Fruit fly (Drosophila melanogaster) whole organism, adult: Measurements from ENCODE around the gene CG15130.
"Not testable (repeated sequence)": the region's sequence is repeated elsewhere in the genome, so short reads cannot be mapped to it uniquely, and the experiment has no call there.

Source experiments
- cnc ChIP-seq, 2 experiments: fragments of >200 bp; optimal IDR thresholded peaks; 2 replicates each; lab custom pipeline; 2017
- pad ChIP-seq: fragments of 200-800 bp; sonication (Bioruptor generic); optimal IDR thresholded peaks from 3 replicates; lab custom pipeline; 2017; ENCODE audit warnings: missing biosample characterization, missing genetic modification characterization, mild to moderate bottlenecking, moderate library complexity, missing genetic modification reagents

DNA sequence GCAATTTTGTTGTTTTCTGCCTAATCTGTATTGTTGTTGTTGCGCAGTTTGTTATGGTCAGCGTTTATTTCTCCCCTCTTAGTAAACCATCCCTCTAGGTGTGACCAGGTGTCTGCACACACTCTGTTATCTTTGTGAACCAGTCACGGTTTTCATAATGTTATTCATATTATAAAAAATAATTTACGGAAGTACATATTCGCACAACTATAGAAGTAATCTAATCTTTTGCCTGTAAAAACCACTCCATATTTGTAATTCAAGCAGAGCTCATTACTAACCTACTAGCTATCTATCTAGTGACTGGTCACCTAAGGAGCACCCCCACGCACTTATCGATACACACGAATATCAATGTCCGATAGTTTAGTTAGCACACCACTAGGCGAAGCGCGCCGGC, 34.5 kb upstream of the CG15130 start, which contains the start of the genes CG18858 and Cdc23:
- not testable (repeated sequence) for TF ChIP-seq pad (GFP tag; lab: Kevin White, UChicago); cnc (optimal IDR thresholded peaks at IDR 0.05; lab: Kevin White, UChicago)
